Fruit fly (Drosophila melanogaster): ENCODE results near the gene S-Lap2.

S-Lap2 gene

DNA sequence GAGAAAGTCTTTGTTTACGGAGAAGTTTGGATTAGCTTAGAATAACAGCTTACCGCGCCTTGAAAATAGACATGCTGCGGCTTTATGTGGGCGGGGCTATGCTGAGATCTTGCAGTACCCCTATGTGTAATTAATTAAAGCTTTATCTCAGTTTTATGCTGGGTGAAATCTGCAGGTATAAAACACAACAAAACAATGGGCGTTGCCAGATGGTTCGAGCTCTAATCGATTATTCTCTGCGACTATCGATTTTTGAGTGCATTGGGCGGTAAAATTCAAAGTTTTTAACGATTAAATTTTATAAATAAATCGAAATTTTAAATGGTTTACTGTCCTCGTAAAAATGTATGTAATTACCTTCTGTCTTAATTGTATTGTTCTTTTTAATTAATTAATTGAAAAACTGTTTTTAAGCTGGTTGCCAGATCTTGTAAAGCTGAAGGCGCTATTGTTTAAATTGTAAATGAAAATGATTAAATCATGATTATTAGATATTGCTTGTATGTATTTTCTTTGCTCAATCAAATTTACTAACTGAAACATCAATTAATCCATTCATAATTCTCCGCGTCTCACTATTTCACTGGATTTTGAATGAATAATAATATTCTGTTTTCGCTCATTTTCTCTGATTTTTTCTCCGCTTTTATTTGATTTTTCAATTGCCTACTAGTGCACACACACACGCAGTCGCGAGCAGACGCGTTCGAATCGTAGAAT is 4.2 kb downstream of the S-Lap2 start, which contains the start of the genes GAPsec and Zasp66 (continued):
- TF ChIP-seq insv (GFP tag; optimal IDR thresholded peaks at IDR 0.05), result no peak
- 0 out of 2 replicates have a peak, but pooled peaks have one; percentile 47 for TF ChIP-seq Bgb (GFP tag; IDR thresholded peaks at IDR 0.05; ENCODE audit: partially characterized antibody)
- TF ChIP-seq amos (GFP tag; IDR thresholded peaks at IDR 0.05; ENCODE audit: partially characterized antibody), result peak; percentile 49
- peak; percentile 27 for TF ChIP-seq trem (tag; optimal IDR thresholded peaks at IDR 0.05)
- TF ChIP-seq Doc3 (GFP tag; IDR thresholded peaks at IDR 0.05; ENCODE audit: partially characterized antibody), result peak; percentile 39; the same call in 1 of the 3 replicates
- peak; percentile 19; the same call in 1 of the 3 replicates for TF ChIP-seq knrl (GFP tag; IDR thresholded peaks at IDR 0.05; ENCODE audit: partially characterized antibody)
- no peak for TF ChIP-seq lov (optimal IDR thresholded peaks at IDR 0.05)
- TF ChIP-seq lov (GFP tag; IDR thresholded peaks at IDR 0.05), result no peak
- TF ChIP-seq bbx (GFP tag; IDR thresholded peaks at IDR 0.05; ENCODE audit: partially characterized antibody), result peak; percentile 39; the same call in 1 of the 2 replicates
- TF ChIP-seq CG6791 (GFP tag; IDR thresholded peaks at IDR 0.05; ENCODE audit: partially characterized antibody), result peak; percentile 41; the same call in 2 of the 3 replicates
- TF ChIP-seq MBD-R2 (GFP tag; IDR thresholded peaks at IDR 0.05), result peak; percentile 61
- TF ChIP-seq E2f2 (GFP tag; IDR thresholded peaks at IDR 0.05), result peak; percentile 92
- TF ChIP-seq BEAF-32 (GFP tag; optimal IDR thresholded peaks at IDR 0.05), result peak; percentile 41
- TF ChIP-seq CG10979 (tag; optimal IDR thresholded peaks at IDR 0.05), result no peak
- TF ChIP-seq stwl (tag; optimal IDR thresholded peaks at IDR 0.05), result peak; percentile 55
- peak; percentile 42 for TF ChIP-seq pzg (GFP tag; optimal IDR thresholded peaks at IDR 0.05)
- TF ChIP-seq CG12942 (GFP tag; optimal IDR thresholded peaks at IDR 0.05), result no peak
- no peak for TF ChIP-seq HLHmδ (GFP tag; optimal IDR thresholded peaks at IDR 0.05)
- peak; percentile 80 for TF ChIP-seq Dref (GFP tag; IDR thresholded peaks at IDR 0.05)

DNA sequence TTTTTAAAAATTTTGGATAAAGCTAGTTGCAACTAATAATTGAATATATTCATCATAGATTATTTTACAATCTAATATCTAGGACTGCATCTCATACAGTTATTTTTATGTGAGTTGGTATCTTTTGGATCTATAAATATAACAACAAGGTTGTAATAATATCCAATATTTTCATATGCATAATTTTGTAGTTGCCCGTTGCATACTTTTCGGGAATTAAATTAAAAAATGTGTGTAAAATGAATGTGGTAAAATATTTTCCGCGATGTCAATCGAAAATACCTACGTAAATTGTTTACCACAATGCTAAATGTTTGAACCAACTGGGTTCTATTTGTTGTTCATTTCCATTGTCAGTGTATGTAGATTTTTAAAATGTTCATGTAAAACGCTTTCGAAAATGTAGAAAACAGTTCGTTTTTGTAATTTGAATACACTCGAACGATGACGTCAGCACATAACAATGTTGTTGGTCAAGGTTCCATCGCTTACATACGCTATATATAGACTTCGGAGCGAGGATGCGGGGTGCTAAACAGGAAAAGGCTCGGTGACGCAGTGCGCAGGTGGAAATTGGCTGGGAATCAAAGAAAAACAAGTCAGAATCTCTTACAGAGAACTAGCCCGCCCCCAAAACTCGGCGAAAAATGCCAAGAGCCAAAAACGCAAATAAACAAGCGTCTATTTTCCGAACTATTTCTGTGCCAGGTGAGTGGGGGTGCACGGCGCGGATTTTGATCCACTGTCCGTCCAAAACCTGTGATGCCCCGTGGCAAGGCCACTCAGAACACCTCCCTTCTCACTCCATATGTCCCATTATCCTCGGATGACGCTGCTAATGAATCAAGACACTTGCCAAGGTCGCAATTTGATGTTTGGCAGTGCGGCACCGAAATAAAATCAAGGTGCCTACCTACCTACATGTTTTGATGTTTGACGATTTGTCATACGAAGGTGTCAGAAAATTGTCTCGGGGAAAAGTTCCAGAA is 8.4 kb downstream of the S-Lap2 start:
- TF ChIP-seq Bgb (GFP tag; IDR thresholded peaks at IDR 0.05; ENCODE audit: partially characterized antibody), result peak; percentile 68
- TF ChIP-seq pzg (GFP tag; optimal IDR thresholded peaks at IDR 0.05), result peak; percentile 4
- 0 out of 3 replicates have a peak, but pooled peaks have one; percentile 35 for TF ChIP-seq CG14860 (GFP tag; IDR thresholded peaks at IDR 0.05; ENCODE audit: partially characterized antibody)
- TF ChIP-seq Pdp1 (GFP tag; optimal IDR thresholded peaks at IDR 0.05), result peak in 1 of 2 experiments; percentile 31
- TF ChIP-seq knrl (GFP tag; IDR thresholded peaks at IDR 0.05; ENCODE audit: partially characterized antibody), result peak; percentile 51; the same call in 2 of the 3 replicates
- TF ChIP-seq Scr (GFP tag; IDR thresholded peaks at IDR 0.05; ENCODE audit: partially characterized antibody), result 0 out of 2 replicates have a peak, but pooled peaks have one; percentile 12
- peak; percentile 17 for TF ChIP-seq gfzf (GFP tag; optimal IDR thresholded peaks at IDR 0.05)
- peak; percentile 97 for TF ChIP-seq CG8290 (GFP tag; optimal IDR thresholded peaks at IDR 0.05)
- TF ChIP-seq CG8290 (tag; optimal IDR thresholded peaks at IDR 0.05), result peak in 1 of 2 experiments; percentile 64
- TF ChIP-seq Lhr (GFP tag; optimal IDR thresholded peaks at IDR 0.05), result peak; percentile 37
- TF ChIP-seq CG2199 (GFP tag; IDR thresholded peaks at IDR 0.05), result peak; percentile 14; the same call in 1 of the 3 replicates
- TF ChIP-seq Myb (GFP tag; optimal IDR thresholded peaks at IDR 0.05), result peak; percentile 46
- TF ChIP-seq Xbp1 (GFP tag; optimal IDR thresholded peaks at IDR 0.05), result no peak
- peak; percentile 17 for TF ChIP-seq stwl (tag; optimal IDR thresholded peaks at IDR 0.05)
- no peak for TF ChIP-seq CG15479 (GFP tag; optimal IDR thresholded peaks at IDR 0.05)
- TF ChIP-seq zf30C (GFP tag; optimal IDR thresholded peaks at IDR 0.05), result peak; percentile 34
- TF ChIP-seq CG8281 (tag; optimal IDR thresholded peaks at IDR 0.05), result peak; percentile 1
- no peak for TF ChIP-seq Vsx1 (GFP tag; optimal IDR thresholded peaks at IDR 0.05)
- peak; percentile 68 for TF ChIP-seq pita (GFP tag; optimal IDR thresholded peaks at IDR 0.05)
- TF ChIP-seq Aef1 (GFP tag; IDR thresholded peaks at IDR 0.05), result no peak
- TF ChIP-seq CG14667 (GFP tag; IDR thresholded peaks at IDR 0.05), result no peak
- no peak for TF ChIP-seq CG13894 (tag; optimal IDR thresholded peaks at IDR 0.05)
- peak; percentile 50; the same call in 2 of the 3 replicates for TF ChIP-seq CG6791 (GFP tag; IDR thresholded peaks at IDR 0.05; ENCODE audit: partially characterized antibody)
- peak in 1 of 3 experiments; percentile 5 for TF ChIP-seq Stat92E (GFP tag; optimal IDR thresholded peaks at IDR 0.05)
- peak; percentile 70 for TF ChIP-seq amos (GFP tag; IDR thresholded peaks at IDR 0.05; ENCODE audit: partially characterized antibody)
- no peak for TF ChIP-seq E2f2 (GFP tag; IDR thresholded peaks at IDR 0.05)
- peak; percentile 68; the same call in 2 of the 3 replicates for TF ChIP-seq so (GFP tag; IDR thresholded peaks at IDR 0.05)
- TF ChIP-seq tgo (GFP tag; IDR thresholded peaks at IDR 0.05), result no peak
- no peak for TF ChIP-seq ems (GFP tag; optimal IDR thresholded peaks at IDR 0.05)
- TF ChIP-seq CG12769 (tag; optimal IDR thresholded peaks at IDR 0.05), result peak; percentile 50
